Fruit fly (Drosophila melanogaster) whole organism, embryonic: ENCODE results near the gene Gart.
A peak's percentile ranks its signal among the peaks of the same experiment; 100 is the strongest.

Experiments used
- Asciz ChIP-seq: fragments of 200-800 bp; sonication (Bioruptor generic); optimal IDR thresholded peaks from 2 replicates; lab custom pipeline; 2017; ENCODE audit warnings: missing biosample characterization, mild to moderate bottlenecking, missing genetic modification characterization, missing genetic modification reagents
- B-H2 ChIP-seq: fragments of 200-800 bp; sonication (Bioruptor generic); optimal IDR thresholded peaks from 2 replicates; lab custom pipeline; 2018; ENCODE audit warnings: missing biosample characterization, mild to moderate bottlenecking, missing genetic modification characterization
- CG10462 ChIP-seq: fragments of 200-800 bp; sonication (Bioruptor generic); optimal IDR thresholded peaks from 2 replicates; lab custom pipeline; 2016; ENCODE audit warnings: missing biosample characterization, missing genetic modification characterization
- CG11456 ChIP-seq: fragments of 200-800 bp; sonication (Bioruptor generic); IDR thresholded peaks from 3 replicates; pipeline ENCODE4 v1.3.6; 2022; ENCODE audit warnings: missing biosample characterization, missing genetic modification characterization
- CG11723 ChIP-seq: fragments of 200-800 bp; sonication (Bioruptor generic); optimal IDR thresholded peaks from 2 replicates; lab custom pipeline; 2017; ENCODE audit warnings: missing biosample characterization, mild to moderate bottlenecking, missing genetic modification characterization
- CG12659 ChIP-seq: fragments of 200-800 bp; sonication (Bioruptor generic); optimal IDR thresholded peaks from 3 replicates; lab custom pipeline; 2017; ENCODE audit warnings: mild to moderate bottlenecking, missing biosample characterization, missing genetic modification reagents, missing genetic modification characterization
- CG17385 ChIP-seq: fragments of 200-800 bp; sonication (Bioruptor generic); optimal IDR thresholded peaks from 3 replicates; lab custom pipeline; 2018; ENCODE audit warnings: missing biosample characterization, mild to moderate bottlenecking, missing genetic modification characterization
- CG17612 ChIP-seq: fragments of 200-800 bp; sonication (Bioruptor generic); IDR thresholded peaks from 2 replicates; pipeline ENCODE4 v1.3.6; 2022; ENCODE audit warnings: missing biosample characterization, missing genetic modification characterization
- CG30020 ChIP-seq: fragments of 200-800 bp; optimal IDR thresholded peaks from 2 replicates; lab custom pipeline; 2019; ENCODE audit warnings: missing biosample characterization, mild to moderate bottlenecking, missing genetic modification characterization, moderate library complexity
- CG30403 ChIP-seq: fragments of 200-800 bp; sonication (Bioruptor generic); optimal IDR thresholded peaks from 3 replicates; lab custom pipeline; 2016; ENCODE audit warnings: missing biosample characterization, missing genetic modification characterization
- CG31365 ChIP-seq: fragments of 200-800 bp; sonication (Bioruptor generic); optimal IDR thresholded peaks from 2 replicates; lab custom pipeline; 2018; ENCODE audit warnings: missing biosample characterization, mild to moderate bottlenecking, missing genetic modification characterization
- CG32532 ChIP-seq: fragments of 200-800 bp; sonication (Bioruptor generic); IDR thresholded peaks from 2 replicates; pipeline ENCODE4 v1.3.6; 2022; ENCODE audit warnings: missing biosample characterization, missing genetic modification characterization
- CG33557 ChIP-seq: fragments of 200-800 bp; sonication (Bioruptor generic); optimal IDR thresholded peaks from 2 replicates; lab custom pipeline; 2019; ENCODE audit warnings: missing biosample characterization, mild to moderate bottlenecking, missing genetic modification characterization, moderate library complexity
- CG42726 ChIP-seq: fragments of 200-800 bp; sonication (Bioruptor generic); IDR thresholded peaks from 2 replicates; pipeline ENCODE4 v1.3.6; 2022; ENCODE audit warnings: missing biosample characterization, missing genetic modification characterization; ENCODE audit not compliant: partially characterized antibody
- CG6175 ChIP-seq: fragments of 200-800 bp; sonication (Bioruptor generic); IDR thresholded peaks from 3 replicates; pipeline ENCODE4 v1.3.6; 2022; ENCODE audit warnings: missing biosample characterization, missing genetic modification characterization
- CG6791 ChIP-seq: fragments of 200-800 bp; sonication (Bioruptor generic); IDR thresholded peaks from 3 replicates; pipeline ENCODE4 v1.3.6; 2022; ENCODE audit warnings: missing biosample characterization, missing genetic modification characterization; ENCODE audit not compliant: partially characterized antibody
- CG8478 ChIP-seq: fragments of >200 bp; optimal IDR thresholded peaks from 2 replicates; lab custom pipeline; 2018
- Camta ChIP-seq: fragments of 200-800 bp; sonication (Bioruptor generic); optimal IDR thresholded peaks from 2 replicates; lab custom pipeline; 2016; ENCODE audit warnings: missing biosample characterization, missing genetic modification characterization
- CoRest ChIP-seq: fragments of 200-800 bp; sonication (Bioruptor generic); optimal IDR thresholded peaks from 3 replicates; lab custom pipeline; 2018; ENCODE audit warnings: missing biosample characterization, mild to moderate bottlenecking, missing genetic modification characterization, moderate library complexity
- Deaf1 ChIP-seq: fragments of 200-800 bp; optimal IDR thresholded peaks from 3 replicates; lab custom pipeline; 2019; ENCODE audit warnings: missing biosample characterization, mild to moderate bottlenecking, missing genetic modification characterization, moderate library complexity
- Dll ChIP-seq: fragments of 200-800 bp; sonication (Bioruptor generic); IDR thresholded peaks from 4 replicates; pipeline ENCODE4 v1.3.6; 2022; ENCODE audit warnings: missing biosample characterization, missing genetic modification characterization; ENCODE audit not compliant: partially characterized antibody
- Drgx ChIP-seq: fragments of 200-800 bp; sonication (Bioruptor generic); IDR thresholded peaks from 2 replicates; pipeline ENCODE4 v1.3.6; 2022; ENCODE audit warnings: missing biosample characterization, missing genetic modification characterization
- MESR4 ChIP-seq: fragments of 200-800 bp; sonication (Bioruptor generic); optimal IDR thresholded peaks from 2 replicates; lab custom pipeline; 2018; ENCODE audit warnings: missing biosample characterization, mild to moderate bottlenecking, missing genetic modification characterization, moderate library complexity
- Mad ChIP-seq: fragments of 200-800 bp; sonication (Bioruptor generic); optimal IDR thresholded peaks from 2 replicates; lab custom pipeline; 2016; ENCODE audit warnings: missing biosample characterization, missing genetic modification characterization
- Mrtf ChIP-seq: fragments of 200-800 bp; sonication (Bioruptor generic); IDR thresholded peaks from 3 replicates; pipeline ENCODE4 v1.3.6; 2022; ENCODE audit warnings: missing biosample characterization, missing genetic modification characterization
- Nf-YB ChIP-seq: fragments of 200-800 bp; sonication (Bioruptor generic); optimal IDR thresholded peaks from 3 replicates; lab custom pipeline; 2019; ENCODE audit warnings: missing biosample characterization, mild to moderate bottlenecking, missing genetic modification characterization, moderate library complexity
- Sox102F ChIP-seq: fragments of 200-800 bp; sonication (Bioruptor generic); optimal IDR thresholded peaks from 2 replicates; lab custom pipeline; 2018; ENCODE audit warnings: missing biosample characterization, mild to moderate bottlenecking, missing genetic modification characterization, moderate library complexity
- Spps ChIP-seq: fragments of 200-800 bp; sonication (Bioruptor generic); optimal IDR thresholded peaks from 2 replicates; lab custom pipeline; 2018; ENCODE audit warnings: missing biosample characterization, mild to moderate bottlenecking, missing genetic modification characterization
- Sry-β ChIP-seq: fragments of 200-800 bp; sonication (Bioruptor generic); optimal IDR thresholded peaks from 2 replicates; lab custom pipeline; 2018; ENCODE audit warnings: missing biosample characterization, mild to moderate bottlenecking, missing genetic modification characterization, moderate library complexity
- Stat92E ChIP-seq, 3 experiments: fragments of >200 bp in 2 of 3; fragments of 200-800 bp in 1 of 3; sonication (Bioruptor generic) in 1 of 3; optimal IDR thresholded peaks; 2 replicates each; lab custom pipeline; 2017 to 2019; ENCODE audit warnings: missing biosample characterization in 3 of 3, missing genetic modification characterization in 3 of 3, mild to moderate bottlenecking in 1 of 3, moderate library complexity in 1 of 3
- bigmax ChIP-seq: fragments of 200-800 bp; sonication (Bioruptor generic); optimal IDR thresholded peaks from 2 replicates; lab custom pipeline; 2018; ENCODE audit warnings: missing biosample characterization, mild to moderate bottlenecking, missing genetic modification characterization
- corto ChIP-seq: fragments of 200-800 bp; sonication (Bioruptor generic); optimal IDR thresholded peaks from 2 replicates; lab custom pipeline; 2016; ENCODE audit warnings: missing biosample characterization, mild to moderate bottlenecking, missing genetic modification characterization, moderate library complexity
- dimm ChIP-seq: fragments of 200-800 bp; sonication (Bioruptor generic); IDR thresholded peaks from 2 replicates; pipeline ENCODE4 v1.3.6; 2022; ENCODE audit warnings: missing biosample characterization, missing genetic modification characterization
- dmrt99B ChIP-seq: fragments of 200-800 bp; sonication (Bioruptor generic); optimal IDR thresholded peaks from 2 replicates; lab custom pipeline; 2018; ENCODE audit warnings: missing biosample characterization, mild to moderate bottlenecking, missing genetic modification characterization, moderate library complexity
- emc ChIP-seq: fragments of 200-800 bp; sonication (Bioruptor generic); optimal IDR thresholded peaks from 2 replicates; lab custom pipeline; 2016; ENCODE audit warnings: missing biosample characterization, missing genetic modification characterization
- esg ChIP-seq: fragments of 200-800 bp; sonication (Bioruptor generic); conservative IDR thresholded peaks from 2 replicates; pipeline ENCODE4 v1.3.6; 2022; ENCODE audit warnings: missing biosample characterization, missing genetic modification characterization
- ftz-f1 ChIP-seq: fragments of 200-800 bp; sonication (Bioruptor generic); optimal IDR thresholded peaks from 2 replicates; lab custom pipeline; 2016; ENCODE audit warnings: missing biosample characterization, missing genetic modification characterization
- fu2 ChIP-seq: fragments of 200-800 bp; sonication (Bioruptor generic); optimal IDR thresholded peaks from 2 replicates; lab custom pipeline; 2016; ENCODE audit warnings: missing biosample characterization, missing genetic modification characterization
- ham ChIP-seq: fragments of 200-800 bp; sonication (Bioruptor generic); IDR thresholded peaks from 2 replicates; pipeline ENCODE4 v1.3.6; 2022; ENCODE audit warnings: missing biosample characterization, missing genetic modification characterization
- insv ChIP-seq, 2 experiments: fragments of 200-800 bp; sonication (Bioruptor generic); optimal IDR thresholded peaks; 3 replicates each; lab custom pipeline; 2016 to 2018; ENCODE audit warnings: missing biosample characterization in 2 of 2, missing genetic modification characterization in 2 of 2
- jumu ChIP-seq: fragments of 200-800 bp; sonication (Bioruptor generic); optimal IDR thresholded peaks from 3 replicates; lab custom pipeline; 2016; ENCODE audit warnings: missing biosample characterization, missing genetic modification characterization
- pb ChIP-seq: fragments of 200-800 bp; sonication (Bioruptor generic); optimal IDR thresholded peaks from 3 replicates; lab custom pipeline; 2016; ENCODE audit warnings: missing biosample characterization, missing genetic modification characterization
- pho ChIP-seq: fragments of 200-800 bp; sonication (Bioruptor generic); optimal IDR thresholded peaks from 2 replicates; lab custom pipeline; 2016; ENCODE audit warnings: missing biosample characterization, missing genetic modification characterization
- pros ChIP-seq: fragments of 200-800 bp; sonication (Bioruptor generic); optimal IDR thresholded peaks from 3 replicates; lab custom pipeline; 2019; ENCODE audit warnings: missing biosample characterization, mild to moderate bottlenecking, missing genetic modification characterization, moderate library complexity
- scrt ChIP-seq: fragments of 200-800 bp; sonication (Bioruptor generic); optimal IDR thresholded peaks from 2 replicates; lab custom pipeline; 2018; ENCODE audit warnings: missing biosample characterization, mild to moderate bottlenecking, missing genetic modification characterization, moderate library complexity
- ttk ChIP-seq: fragments of 200-800 bp; sonication (Bioruptor generic); IDR thresholded peaks from 2 replicates; pipeline ENCODE4 v2.1.2; 2022; ENCODE audit warnings: missing biosample characterization, missing genetic modification characterization
- tup ChIP-seq: fragments of 200-800 bp; sonication (Bioruptor generic); optimal IDR thresholded peaks from 2 replicates; lab custom pipeline; 2016; ENCODE audit warnings: missing biosample characterization, mild to moderate bottlenecking, missing genetic modification characterization, moderate library complexity
- vnd ChIP-seq: fragments of 200-800 bp; sonication (Bioruptor generic); IDR thresholded peaks from 3 replicates; pipeline ENCODE4 v1.3.6; 2022; ENCODE audit warnings: missing biosample characterization, missing genetic modification characterization; ENCODE audit not compliant: partially characterized antibody

Gene Gart

DNA sequence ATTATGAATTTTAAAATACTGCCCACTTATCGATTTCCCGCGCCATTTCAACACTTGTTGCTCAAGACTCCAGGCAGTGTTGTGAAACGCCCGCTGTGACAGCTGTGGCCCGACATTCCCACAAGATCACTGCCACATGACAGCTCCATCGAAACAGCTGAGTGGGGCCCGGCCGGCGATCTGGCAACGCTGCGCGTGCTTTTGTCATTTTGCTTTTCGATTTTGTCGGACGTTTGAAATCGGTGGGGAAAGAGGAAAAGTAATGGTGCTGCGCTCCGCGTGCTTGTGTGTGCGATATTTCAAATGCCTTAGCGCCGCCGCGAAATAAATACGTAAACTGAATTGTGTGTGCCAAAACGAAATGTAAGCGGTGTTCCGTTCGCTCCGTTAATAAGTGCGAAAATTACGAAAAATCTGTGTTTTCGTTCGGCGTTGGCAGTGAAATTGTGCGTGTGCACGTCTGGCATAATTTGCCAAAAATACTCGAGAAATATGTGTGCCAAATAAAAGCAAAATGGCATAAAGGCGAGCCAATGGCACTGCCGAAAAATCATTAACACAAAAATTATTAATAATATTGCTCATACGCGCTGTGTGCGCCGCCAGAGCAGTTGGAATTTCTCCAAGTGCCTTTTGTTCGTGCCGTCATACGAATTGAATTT lies 18.6 kb upstream of the Gart start (continued):
- TF ChIP-seq jumu (GFP tag; lab: Kevin White, UChicago) (no peak), tup (GFP tag; lab: Kevin White, UChicago) (no peak), bigmax (GFP tag; lab: Kevin White, UChicago) (peak; percentile 42), CG6175 (GFP tag; lab: Robert Waterston, UW) (peak; percentile 58; the same call in 1 of the 3 replicates), Sry-β (GFP tag; lab: Kevin White, UChicago) (peak; percentile 22), Mad (GFP tag; lab: Kevin White, UChicago) (peak; percentile 59), CG42726 (GFP tag; lab: Robert Waterston, UW) (peak; percentile 71), Dll (GFP tag; lab: Robert Waterston, UW) (peak; percentile 63), ttk (GFP tag; lab: Robert Waterston, UW) (no peak; the same call in 1 of the 2 replicates), Mrtf (GFP tag; lab: Robert Waterston, UW) (peak; percentile 65; the same call in 2 of the 3 replicates), CG33557 (GFP tag; lab: Kevin White, UChicago) (peak; percentile 10), pho (peak; percentile 40), CG17612 (GFP tag; lab: Robert Waterston, UW) (no peak), ftz-f1 (GFP tag; lab: Kevin White, UChicago) (peak; percentile 62), Deaf1 (tag; lab: Kevin White, UChicago) (peak; percentile 53), CG8478 (lab: Kevin White, UChicago) (no peak), CG17385 (GFP tag; lab: Kevin White, UChicago) (peak; percentile 57), Stat92E (GFP tag; optimal IDR thresholded peaks at IDR 0.05; lab: Kevin White, UChicago) (peak in 1 of 3 experiments; percentile 33), CG11456 (peak; percentile 75), CG32532 (GFP tag; lab: Robert Waterston, UW) (peak; percentile 54), insv (GFP tag; optimal IDR thresholded peaks at IDR 0.05; lab: Kevin White, UChicago) (peak in 1 of 2 experiments; percentile 28), esg (GFP tag; lab: Robert Waterston, UW) (peak; percentile 30; the same call in 1 of the 2 replicates), Asciz (peak; percentile 22), CG10462 (GFP tag; lab: Kevin White, UChicago) (no peak), pb (peak; percentile 34), Nf-YB (GFP tag; lab: Kevin White, UChicago) (peak; percentile 27), CoRest (tag; lab: Kevin White, UChicago) (peak; percentile 3), B-H2 (GFP tag; lab: Kevin White, UChicago) (peak; percentile 72), pros (GFP tag; lab: Kevin White, UChicago) (no peak), Spps (tag; lab: Kevin White, UChicago) (no peak), CG30020 (tag; lab: Kevin White, UChicago) (peak; percentile 20), CG12659 (peak; percentile 93), ham (GFP tag; lab: Robert Waterston, UW) (no peak), CG30403 (GFP tag; lab: Kevin White, UChicago) (peak; percentile 44), scrt (GFP tag; lab: Kevin White, UChicago) (peak; percentile 98), dimm (GFP tag; lab: Robert Waterston, UW) (no peak), CG11723 (GFP tag; lab: Kevin White, UChicago) (peak; percentile 6), Camta (no peak), emc (GFP tag; lab: Kevin White, UChicago) (no peak), MESR4 (peak; percentile 66), corto (GFP tag; lab: Kevin White, UChicago) (no peak), vnd (GFP tag; lab: Robert Waterston, UW) (peak; percentile 42; the same call in 1 of the 3 replicates), fu2 (peak; percentile 28), Sox102F (GFP tag; lab: Kevin White, UChicago) (peak; percentile 49), CG6791 (GFP tag; lab: Robert Waterston, UW) (peak; percentile 81), Drgx (GFP tag; lab: Robert Waterston, UW) (peak; percentile 73), dmrt99B (tag; lab: Kevin White, UChicago) (peak; percentile 41), CG31365 (tag; lab: Kevin White, UChicago) (no peak)
